Fruit fly (Drosophila melanogaster) whole organism, embryonic: ENCODE results near the gene RabX6.
A peak's percentile ranks its signal among the peaks of the same experiment; 100 is the strongest.

ENCODE experiments used
- Abd-B ChIP-seq: fragments of 200-800 bp; sonication (Bioruptor generic); optimal IDR thresholded peaks from 2 replicates; lab custom pipeline; 2018; ENCODE audit warnings: missing biosample characterization, mild to moderate bottlenecking, missing genetic modification characterization, moderate library complexity
- Ada2b ChIP-seq: fragments of 200-800 bp; sonication (Bioruptor generic); IDR thresholded peaks from 2 replicates; pipeline ENCODE4 v1.3.6; 2022; ENCODE audit warnings: missing biosample characterization, missing genetic modification characterization
- BEAF-32 ChIP-seq: fragments of 200-800 bp; sonication (Bioruptor generic); optimal IDR thresholded peaks from 3 replicates; lab custom pipeline; 2017; ENCODE audit warnings: missing biosample characterization, missing genetic modification characterization, mild to moderate bottlenecking, moderate library complexity, missing genetic modification reagents
- Bgb ChIP-seq: fragments of 200-800 bp; sonication (Bioruptor generic); IDR thresholded peaks from 2 replicates; pipeline ENCODE4 v1.3.6; 2022; ENCODE audit warnings: missing biosample characterization, missing genetic modification characterization; ENCODE audit not compliant: partially characterized antibody
- CG11456 ChIP-seq: fragments of 200-800 bp; sonication (Bioruptor generic); IDR thresholded peaks from 3 replicates; pipeline ENCODE4 v1.3.6; 2022; ENCODE audit warnings: missing biosample characterization, missing genetic modification characterization
- CG11504 ChIP-seq: fragments of 200-800 bp; sonication (Bioruptor generic); optimal IDR thresholded peaks from 3 replicates; lab custom pipeline; 2019; ENCODE audit warnings: missing biosample characterization, mild to moderate bottlenecking, missing genetic modification characterization, moderate library complexity
- CG1233 ChIP-seq: fragments of 200-800 bp; sonication (Bioruptor generic); optimal IDR thresholded peaks from 4 replicates; lab custom pipeline; 2018; ENCODE audit warnings: missing biosample characterization, mild to moderate bottlenecking, missing genetic modification characterization
- CG13287 ChIP-seq: fragments of 200-800 bp; sonication (Bioruptor generic); IDR thresholded peaks from 2 replicates; pipeline ENCODE4 v1.3.6; 2022; ENCODE audit warnings: missing biosample characterization, missing genetic modification characterization; ENCODE audit not compliant: partially characterized antibody
- CG14860 ChIP-seq: fragments of 200-800 bp; sonication (Bioruptor generic); IDR thresholded peaks from 3 replicates; pipeline ENCODE4 v1.3.6; 2022; ENCODE audit warnings: missing biosample characterization, missing genetic modification characterization; ENCODE audit not compliant: partially characterized antibody
- CG15011 ChIP-seq: fragments of 200-800 bp; sonication (Bioruptor generic); optimal IDR thresholded peaks from 3 replicates; lab custom pipeline; 2018; ENCODE audit warnings: missing biosample characterization, mild to moderate bottlenecking, missing genetic modification characterization
- CG15269 ChIP-seq: fragments of 200-800 bp; sonication (Bioruptor generic); optimal IDR thresholded peaks from 2 replicates; lab custom pipeline; 2018; ENCODE audit warnings: missing biosample characterization, mild to moderate bottlenecking, missing genetic modification characterization, moderate library complexity
- CG15514 ChIP-seq: fragments of 200-800 bp; sonication (Bioruptor generic); optimal IDR thresholded peaks from 3 replicates; lab custom pipeline; 2017; ENCODE audit warnings: missing biosample characterization, missing genetic modification characterization, mild to moderate bottlenecking, moderate library complexity, missing genetic modification reagents
- CG1603 ChIP-seq: fragments of 200-800 bp; sonication (Bioruptor generic); optimal IDR thresholded peaks from 2 replicates; lab custom pipeline; 2019; ENCODE audit warnings: missing biosample characterization, mild to moderate bottlenecking, missing genetic modification characterization, moderate library complexity
- CG16813 ChIP-seq: fragments of 200-800 bp; sonication (Bioruptor generic); IDR thresholded peaks from 3 replicates; pipeline ENCODE4 v1.3.6; 2022; ENCODE audit warnings: missing biosample characterization, missing genetic modification characterization; ENCODE audit not compliant: partially characterized antibody
- CG16815 ChIP-seq: fragments of 200-800 bp; sonication (Bioruptor generic); optimal IDR thresholded peaks from 3 replicates; lab custom pipeline; 2017; ENCODE audit warnings: missing biosample characterization, mild to moderate bottlenecking, missing genetic modification characterization
- CG17829 ChIP-seq: fragments of 200-800 bp; optimal IDR thresholded peaks from 2 replicates; lab custom pipeline; 2019; ENCODE audit warnings: missing biosample characterization, mild to moderate bottlenecking, missing genetic modification characterization, moderate library complexity
- CG1792 ChIP-seq: fragments of 200-800 bp; sonication (Bioruptor generic); optimal IDR thresholded peaks from 2 replicates; lab custom pipeline; 2016; ENCODE audit warnings: missing biosample characterization, missing genetic modification characterization
- CG18619 ChIP-seq: fragments of 200-800 bp; sonication (Bioruptor generic); optimal IDR thresholded peaks from 3 replicates; lab custom pipeline; 2017; ENCODE audit warnings: missing biosample characterization, mild to moderate bottlenecking, missing genetic modification characterization
- CG3065 ChIP-seq: fragments of 200-800 bp; sonication (Bioruptor generic); optimal IDR thresholded peaks from 2 replicates; lab custom pipeline; 2016; ENCODE audit warnings: missing biosample characterization, missing genetic modification characterization
- CG33213 ChIP-seq: fragments of 200-800 bp; sonication (Bioruptor generic); optimal IDR thresholded peaks from 3 replicates; lab custom pipeline; 2016; ENCODE audit warnings: missing biosample characterization, missing genetic modification characterization
- CG3407 ChIP-seq: fragments of 200-800 bp; sonication (Bioruptor generic); optimal IDR thresholded peaks from 2 replicates; lab custom pipeline; 2018; ENCODE audit warnings: missing biosample characterization, mild to moderate bottlenecking, missing genetic modification characterization
- CG6765 ChIP-seq: fragments of 200-800 bp; sonication (Bioruptor generic); optimal IDR thresholded peaks from 3 replicates; lab custom pipeline; 2017; ENCODE audit warnings: missing biosample characterization, mild to moderate bottlenecking, missing genetic modification characterization
- CG7372 ChIP-seq: fragments of 200-800 bp; sonication (Bioruptor generic); IDR thresholded peaks from 2 replicates; pipeline ENCODE4 v1.3.6; 2022; ENCODE audit warnings: missing biosample characterization, missing genetic modification characterization
- CG7987 ChIP-seq: fragments of 200-800 bp; sonication (Bioruptor generic); optimal IDR thresholded peaks from 2 replicates; lab custom pipeline; 2018; ENCODE audit warnings: missing biosample characterization, mild to moderate bottlenecking, missing genetic modification characterization, moderate library complexity
- CG8924 ChIP-seq: fragments of 200-800 bp; optimal IDR thresholded peaks from 3 replicates; lab custom pipeline; 2019; ENCODE audit warnings: missing biosample characterization, mild to moderate bottlenecking, missing genetic modification characterization, moderate library complexity
- CG9876 ChIP-seq: fragments of 200-800 bp; sonication (Bioruptor generic); optimal IDR thresholded peaks from 2 replicates; lab custom pipeline; 2016; ENCODE audit warnings: missing biosample characterization, missing genetic modification characterization
- CoRest ChIP-seq: fragments of 200-800 bp; sonication (Bioruptor generic); optimal IDR thresholded peaks from 3 replicates; lab custom pipeline; 2018; ENCODE audit warnings: missing biosample characterization, mild to moderate bottlenecking, missing genetic modification characterization, moderate library complexity
- E2f1 ChIP-seq: fragments of 200-800 bp; sonication (Bioruptor generic); IDR thresholded peaks from 2 replicates; pipeline ENCODE4 v1.3.6; 2022; ENCODE audit warnings: missing biosample characterization, missing genetic modification characterization
- HmgZ ChIP-seq: fragments of 200-800 bp; sonication (Bioruptor generic); optimal IDR thresholded peaks from 2 replicates; lab custom pipeline; 2018; ENCODE audit warnings: missing biosample characterization, mild to moderate bottlenecking, missing genetic modification characterization
- MESR4 ChIP-seq: fragments of 200-800 bp; sonication (Bioruptor generic); optimal IDR thresholded peaks from 2 replicates; lab custom pipeline; 2018; ENCODE audit warnings: missing biosample characterization, mild to moderate bottlenecking, missing genetic modification characterization, moderate library complexity
- NfI ChIP-seq: fragments of 200-800 bp; sonication (Bioruptor generic); optimal IDR thresholded peaks from 3 replicates; lab custom pipeline; 2018; ENCODE audit warnings: missing biosample characterization, mild to moderate bottlenecking, missing genetic modification characterization, moderate library complexity
- Opbp ChIP-seq: fragments of 200-800 bp; sonication (Bioruptor generic); IDR thresholded peaks from 3 replicates; pipeline ENCODE4 v1.3.6; 2022; ENCODE audit warnings: missing biosample characterization, missing genetic modification characterization; ENCODE audit not compliant: partially characterized antibody
- Pdp1 ChIP-seq, 2 experiments: fragments of 200-800 bp; sonication (Bioruptor generic); optimal IDR thresholded peaks; 3 replicates each; lab custom pipeline; 2016; ENCODE audit warnings: missing biosample characterization in 2 of 2, missing genetic modification characterization in 2 of 2, mild to moderate bottlenecking in 1 of 2, moderate library complexity in 1 of 2
- gfzf ChIP-seq: fragments of 200-800 bp; sonication (Bioruptor generic); optimal IDR thresholded peaks from 2 replicates; lab custom pipeline; 2016; ENCODE audit warnings: missing biosample characterization, mild to moderate bottlenecking, missing genetic modification characterization, moderate library complexity
- grn ChIP-seq: fragments of 200-800 bp; sonication (Bioruptor generic); optimal IDR thresholded peaks from 3 replicates; lab custom pipeline; 2017; ENCODE audit warnings: missing biosample characterization, missing genetic modification characterization
- ham ChIP-seq: fragments of 200-800 bp; sonication (Bioruptor generic); IDR thresholded peaks from 2 replicates; pipeline ENCODE4 v1.3.6; 2022; ENCODE audit warnings: missing biosample characterization, missing genetic modification characterization
- her ChIP-seq: fragments of 200-800 bp; sonication (Bioruptor generic); optimal IDR thresholded peaks from 2 replicates; lab custom pipeline; 2016; ENCODE audit warnings: missing biosample characterization, missing genetic modification characterization
- inv ChIP-seq: fragments of 200-800 bp; sonication (Bioruptor generic); IDR thresholded peaks from 2 replicates; pipeline ENCODE4 v1.3.6; 2022; ENCODE audit warnings: missing biosample characterization, missing genetic modification characterization; ENCODE audit not compliant: partially characterized antibody
- nau ChIP-seq: fragments of 200-800 bp; sonication (Bioruptor generic); optimal IDR thresholded peaks from 3 replicates; lab custom pipeline; 2017; ENCODE audit warnings: missing biosample characterization, mild to moderate bottlenecking, missing genetic modification characterization, missing genetic modification reagents
- onecut ChIP-seq: fragments of 200-800 bp; sonication (Bioruptor generic); IDR thresholded peaks from 2 replicates; pipeline ENCODE4 v1.3.6; 2022; ENCODE audit warnings: missing biosample characterization, missing genetic modification characterization
- pfk ChIP-seq: fragments of 200-800 bp; sonication (Bioruptor generic); optimal IDR thresholded peaks from 2 replicates; lab custom pipeline; 2018; ENCODE audit warnings: missing biosample characterization, mild to moderate bottlenecking, missing genetic modification characterization, moderate library complexity
- phol ChIP-seq: fragments of 200-800 bp; sonication (Bioruptor generic); optimal IDR thresholded peaks from 3 replicates; lab custom pipeline; 2018; ENCODE audit warnings: missing biosample characterization, mild to moderate bottlenecking, missing genetic modification characterization, moderate library complexity
- pum ChIP-seq: fragments of 200-800 bp; sonication (Bioruptor generic); optimal IDR thresholded peaks from 2 replicates; lab custom pipeline; 2016; ENCODE audit warnings: missing biosample characterization, missing genetic modification characterization
- pzg ChIP-seq: fragments of 200-800 bp; sonication (Bioruptor generic); optimal IDR thresholded peaks from 3 replicates; lab custom pipeline; 2018; ENCODE audit warnings: missing biosample characterization, mild to moderate bottlenecking, missing genetic modification characterization, moderate library complexity
- sim ChIP-seq: fragments of 200-800 bp; sonication (Bioruptor generic); IDR thresholded peaks from 2 replicates; pipeline ENCODE4 v1.3.6; 2022; ENCODE audit warnings: missing biosample characterization, missing genetic modification characterization
- slp2 ChIP-seq: fragments of 200-800 bp; sonication (Bioruptor generic); optimal IDR thresholded peaks from 2 replicates; lab custom pipeline; 2016; ENCODE audit warnings: missing biosample characterization, missing genetic modification characterization
- sna ChIP-seq: fragments of 200-800 bp; sonication (Bioruptor generic); IDR thresholded peaks from 2 replicates; pipeline ENCODE4 v1.3.6; 2022; ENCODE audit warnings: missing biosample characterization, missing genetic modification characterization; ENCODE audit not compliant: partially characterized antibody
- unc-4 ChIP-seq: fragments of 200-800 bp; sonication (Bioruptor generic); IDR thresholded peaks from 2 replicates; pipeline ENCODE4 v1.3.6; 2022; ENCODE audit warnings: missing biosample characterization, missing genetic modification characterization; ENCODE audit not compliant: partially characterized antibody
- unpg ChIP-seq: fragments of 200-800 bp; sonication (Bioruptor generic); optimal IDR thresholded peaks from 3 replicates; lab custom pipeline; 2018; ENCODE audit warnings: missing biosample characterization, mild to moderate bottlenecking, missing genetic modification characterization, moderate library complexity

Gene RabX6

dm6 chr3L:692699-693098 lies 2.4 kb downstream of the RabX6 start, which contains the start of gene Vti1a (continued):
- peak; percentile 34 for TF ChIP-seq BEAF-32
- TF ChIP-seq CG33213 (GFP tag; lab: Kevin White, UChicago), result peak; percentile 46
- no peak for TF ChIP-seq CG15011 (GFP tag; lab: Kevin White, UChicago)
- TF ChIP-seq CG6765, result no peak
- TF ChIP-seq NfI, result no peak
- no peak for TF ChIP-seq CG7372 (GFP tag; lab: Robert Waterston, UW)
- peak; percentile 86 for TF ChIP-seq pzg (GFP tag; lab: Kevin White, UChicago)
- no peak for TF ChIP-seq CG11456 (GFP tag; lab: Robert Waterston, UW)
- no peak for TF ChIP-seq CG9876 (GFP tag; lab: Kevin White, UChicago)
- peak; percentile 38 for TF ChIP-seq phol (tag; lab: Kevin White, UChicago)
- peak; percentile 78 for TF ChIP-seq CG15514 (GFP tag; lab: Kevin White, UChicago)
- TF ChIP-seq sna (GFP tag; lab: Robert Waterston, UW), result peak; percentile 40; the same call in 1 of the 2 replicates
- TF ChIP-seq sim (GFP tag; lab: Robert Waterston, UW), result no peak
- peak; percentile 31; the same call in 1 of the 2 replicates for TF ChIP-seq onecut
- TF ChIP-seq CG7987 (GFP tag; lab: Kevin White, UChicago), result no peak
- TF ChIP-seq pfk (GFP tag; lab: Kevin White, UChicago), result no peak
- TF ChIP-seq slp2 (GFP tag; lab: Kevin White, UChicago), result no peak
- no peak for TF ChIP-seq CG1233 (GFP tag; lab: Kevin White, UChicago)
- TF ChIP-seq CoRest, result peak; percentile 19
- TF ChIP-seq Ada2b, result no peak
- TF ChIP-seq CG1603 (tag; lab: Kevin White, UChicago), result peak; percentile 64
- TF ChIP-seq nau, result no peak
- no peak for TF ChIP-seq Abd-B (GFP tag; lab: Kevin White, UChicago)
- no peak for TF ChIP-seq her (GFP tag; lab: Kevin White, UChicago)
- TF ChIP-seq Bgb (GFP tag; lab: Robert Waterston, UW), result peak; percentile 46; the same call in 1 of the 2 replicates
- TF ChIP-seq gfzf (GFP tag; lab: Kevin White, UChicago), result peak; percentile 90
- no peak for TF ChIP-seq CG18619 (GFP tag; lab: Kevin White, UChicago)
- TF ChIP-seq CG17829 (tag; lab: Kevin White, UChicago), result peak; percentile 34
- TF ChIP-seq CG3065 (GFP tag; lab: Kevin White, UChicago), result no peak
- TF ChIP-seq E2f1 (GFP tag; lab: Robert Waterston, UW), result no peak
- TF ChIP-seq CG15269 (tag; lab: Kevin White, UChicago), result no peak
- TF ChIP-seq Opbp (GFP tag; lab: Robert Waterston, UW), result peak; percentile 38; the same call in 1 of the 3 replicates
- no peak for TF ChIP-seq ham (GFP tag; lab: Robert Waterston, UW)
- peak; percentile 33 for TF ChIP-seq HmgZ (tag; lab: Kevin White, UChicago)
- no peak for TF ChIP-seq inv (GFP tag; lab: Robert Waterston, UW)
- TF ChIP-seq CG11504 (tag; lab: Kevin White, UChicago), result no peak
- no peak for TF ChIP-seq CG8924
- TF ChIP-seq CG14860, result no peak
- TF ChIP-seq CG16815 (GFP tag; lab: Kevin White, UChicago), result no peak
- no peak for TF ChIP-seq CG3407 (GFP tag; lab: Kevin White, UChicago)
- peak; percentile 71 for TF ChIP-seq MESR4 (GFP tag; lab: Kevin White, UChicago)
- TF ChIP-seq CG13287 (GFP tag; lab: Robert Waterston, UW), result peak; percentile 71
- no peak for TF ChIP-seq unpg (GFP tag; lab: Kevin White, UChicago)
- TF ChIP-seq unc-4 (GFP tag; lab: Robert Waterston, UW), result 0 out of 2 replicates have a peak, but pooled peaks have one; percentile 46
- TF ChIP-seq pum (GFP tag; lab: Kevin White, UChicago), result no peak
- 0 out of 3 replicates have a peak, but pooled peaks have one; percentile 31 for TF ChIP-seq CG16813 (GFP tag; lab: Robert Waterston, UW)
- TF ChIP-seq CG1792 (GFP tag; lab: Kevin White, UChicago), result no peak
- peak; percentile 32 for TF ChIP-seq grn (GFP tag; lab: Kevin White, UChicago)
- TF ChIP-seq Pdp1 (GFP tag; optimal IDR thresholded peaks at IDR 0.05; lab: Kevin White, UChicago), result no peak
